Fruit fly (Drosophila melanogaster): ENCODE measurements around the gene Cmpk.

Gene Cmpk

dm6 chr3R:26056381-26056780 lies 1.1 kb upstream of the Cmpk start, which contains the start of the genes Sld5 and CG14543 (continued):
- no peak for TF ChIP-seq Xrp1 (GFP tag; IDR thresholded peaks at IDR 0.05)
- no peak for TF ChIP-seq aop (GFP tag; IDR thresholded peaks at IDR 0.05)
- TF ChIP-seq sna (GFP tag; IDR thresholded peaks at IDR 0.05; ENCODE audit: partially characterized antibody): no peak
- no peak for TF ChIP-seq CG6254 (GFP tag; optimal IDR thresholded peaks at IDR 0.05)
- no peak for TF ChIP-seq nerfin-1 (tag; optimal IDR thresholded peaks at IDR 0.05)
- no peak for TF ChIP-seq exex (tag; optimal IDR thresholded peaks at IDR 0.05)
- no peak for TF ChIP-seq CG17912 (GFP tag; optimal IDR thresholded peaks at IDR 0.05)
- TF ChIP-seq CG10959 (GFP tag; IDR thresholded peaks at IDR 0.05): no peak
- TF ChIP-seq wor (GFP tag; IDR thresholded peaks at IDR 0.05): no peak
- no peak for TF ChIP-seq mirr (GFP tag; optimal IDR thresholded peaks at IDR 0.05)
- TF ChIP-seq CG8290 (GFP tag; optimal IDR thresholded peaks at IDR 0.05): no peak
- peak in 1 of 2 experiments; percentile 36 for TF ChIP-seq CG8290 (tag; optimal IDR thresholded peaks at IDR 0.05)
- no peak for TF ChIP-seq CG10321 (GFP tag; IDR thresholded peaks at IDR 0.05)
- peak; percentile 1 for TF ChIP-seq CG6813 (GFP tag; optimal IDR thresholded peaks at IDR 0.05)
- no peak for TF ChIP-seq CG31365 (tag; optimal IDR thresholded peaks at IDR 0.05)
- no peak for TF ChIP-seq CG4404 (GFP tag; IDR thresholded peaks at IDR 0.05)
- TF ChIP-seq Gug (GFP tag; IDR thresholded peaks at IDR 0.05): no peak
- TF ChIP-seq CG32767 (GFP tag; IDR thresholded peaks at IDR 0.05): no peak
- TF ChIP-seq NC2β (GFP tag; optimal IDR thresholded peaks at IDR 0.05): peak; percentile 45
- no peak for TF ChIP-seq ERR (GFP tag; optimal IDR thresholded peaks at IDR 0.05)
- no peak for TF ChIP-seq dmrt11E (tag; optimal IDR thresholded peaks at IDR 0.05)
- TF ChIP-seq gem (tag; optimal IDR thresholded peaks at IDR 0.05): no peak
- TF ChIP-seq CG13296 (GFP tag; optimal IDR thresholded peaks at IDR 0.05): no peak
- TF ChIP-seq CG2116 (GFP tag; optimal IDR thresholded peaks at IDR 0.05): peak; percentile 14
- peak; percentile 40 for TF ChIP-seq phol (tag; optimal IDR thresholded peaks at IDR 0.05)
- TF ChIP-seq CG31388 (GFP tag; optimal IDR thresholded peaks at IDR 0.05): no peak
- no peak for TF ChIP-seq Rfx (GFP tag; IDR thresholded peaks at IDR 0.05)
- no peak for TF ChIP-seq Nf-YB (GFP tag; optimal IDR thresholded peaks at IDR 0.05)
- TF ChIP-seq z (GFP tag; IDR thresholded peaks at IDR 0.05): no peak
- TF ChIP-seq corto (GFP tag; optimal IDR thresholded peaks at IDR 0.05): no peak
- peak; percentile 35 for TF ChIP-seq B-H2 (GFP tag; optimal IDR thresholded peaks at IDR 0.05)
- TF ChIP-seq CG3281 (GFP tag; optimal IDR thresholded peaks at IDR 0.05): no peak
- TF ChIP-seq ac (GFP tag; optimal IDR thresholded peaks at IDR 0.05): no peak
- TF ChIP-seq row (GFP tag; IDR thresholded peaks at IDR 0.05): 0 out of 3 replicates have a peak, but pooled peaks have one; percentile 18
- no peak for TF ChIP-seq jing (GFP tag; optimal IDR thresholded peaks at IDR 0.05)
- TF ChIP-seq Atf-2 (GFP tag; optimal IDR thresholded peaks at IDR 0.05): no peak
- no peak for TF ChIP-seq CG10274 (GFP tag; optimal IDR thresholded peaks at IDR 0.05)
- no peak for TF ChIP-seq CG32532 (GFP tag; IDR thresholded peaks at IDR 0.05)
- no peak for TF ChIP-seq CG11398 (GFP tag; optimal IDR thresholded peaks at IDR 0.05)
- no peak for TF ChIP-seq Dfd (GFP tag; optimal IDR thresholded peaks at IDR 0.05)
- TF ChIP-seq CG1603 (tag; optimal IDR thresholded peaks at IDR 0.05): peak; percentile 31
- no peak for TF ChIP-seq dan (GFP tag; IDR thresholded peaks at IDR 0.05)
- TF ChIP-seq CG9876 (GFP tag; optimal IDR thresholded peaks at IDR 0.05): no peak
- TF ChIP-seq zfh1 (GFP tag; IDR thresholded peaks at IDR 0.05): 0 out of 3 replicates have a peak, but pooled peaks have one; percentile 15
- TF ChIP-seq CoRest (tag; optimal IDR thresholded peaks at IDR 0.05): peak; percentile 1
- TF ChIP-seq CG11696 (GFP tag; IDR thresholded peaks at IDR 0.05): no peak
- TF ChIP-seq CG2889 (GFP tag; IDR thresholded peaks at IDR 0.05): no peak
- TF ChIP-seq knrl (GFP tag; IDR thresholded peaks at IDR 0.05; ENCODE audit: partially characterized antibody): no peak
- TF ChIP-seq slbo (GFP tag; IDR thresholded peaks at IDR 0.05): peak; percentile 19; the same call in 1 of the 2 replicates
- TF ChIP-seq CG10267 (tag; optimal IDR thresholded peaks at IDR 0.05): peak; percentile 88
- no peak for TF ChIP-seq CG16863 (GFP tag; optimal IDR thresholded peaks at IDR 0.05)
- no peak for TF ChIP-seq Adf1 (GFP tag; IDR thresholded peaks at IDR 0.05)
- no peak for TF ChIP-seq lilli (GFP tag; optimal IDR thresholded peaks at IDR 0.05)

All from whole organism, embryonic.